Worm (Caenorhabditis elegans) whole organism, dauer: Measurements from ENCODE around the gene E02H4.6.

Experiments used
- unc-62 ChIP-seq: sonication (generic microtip); optimal IDR thresholded peaks from 2 replicates; lab custom pipeline; 2017; ENCODE audit warnings: missing biosample characterization, missing genetic modification reagents, missing genetic modification characterization

Gene E02H4.6

ce11 chrX:14252042-14252441, at the start of gene E02H4.6:
TSS of gene E02H4.6 (minus strand) at chrX:14252142.
- TF ChIP-seq unc-62 (GFP tag; lab: Kevin White, UChicago): no peak

DNA sequence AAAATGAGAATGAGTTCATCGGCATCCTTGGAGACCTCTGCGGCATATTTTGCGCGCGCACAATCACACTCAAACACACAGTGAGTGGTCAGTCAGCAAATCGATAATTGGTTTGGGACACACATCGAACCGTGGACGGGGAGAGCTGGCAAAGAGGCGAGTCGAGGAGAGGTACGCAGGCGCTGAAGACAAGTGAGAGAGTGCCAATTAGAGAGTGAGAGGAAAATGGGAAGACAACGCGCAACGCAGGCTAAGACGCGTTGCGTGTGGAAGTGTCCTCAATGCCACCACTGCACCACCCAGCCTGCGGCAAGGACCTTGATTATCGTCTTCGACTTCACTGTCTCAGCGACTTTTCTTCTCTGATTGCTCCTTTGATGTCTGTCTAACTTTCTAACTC, 45.3 kb upstream of the E02H4.6 start:
- TF ChIP-seq unc-62 (GFP tag; lab: Kevin White, UChicago): no peak

ce11 chrX:14296559-14296958, 44.6 kb upstream of the E02H4.6 start, which contains the start of gene madd-3:
TSS of gene madd-3 (minus strand) at chrX:14296659.
- no peak for TF ChIP-seq unc-62 (GFP tag; lab: Kevin White, UChicago)

DNA sequence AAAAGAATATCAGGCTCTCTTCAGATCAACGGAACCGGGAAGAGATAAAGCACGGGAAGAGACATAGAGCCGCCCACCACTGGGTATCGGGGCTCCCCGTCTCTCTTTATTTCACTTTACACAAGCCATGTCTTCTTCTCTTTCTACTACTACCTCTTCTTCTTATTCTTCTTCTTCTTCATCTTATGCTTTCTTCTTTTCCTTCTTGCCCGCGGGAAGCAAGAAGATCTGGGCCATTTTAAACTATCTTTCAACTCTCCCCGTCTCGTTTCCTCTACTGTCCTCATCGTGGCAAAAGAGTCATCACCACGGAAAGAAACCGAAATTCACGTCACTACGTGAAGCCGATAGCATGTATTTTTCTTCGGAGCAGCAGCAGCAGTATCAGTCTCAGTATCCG, 40.7 kb upstream of the E02H4.6 start:
- TF ChIP-seq unc-62 (GFP tag; lab: Kevin White, UChicago): no peak

DNA sequence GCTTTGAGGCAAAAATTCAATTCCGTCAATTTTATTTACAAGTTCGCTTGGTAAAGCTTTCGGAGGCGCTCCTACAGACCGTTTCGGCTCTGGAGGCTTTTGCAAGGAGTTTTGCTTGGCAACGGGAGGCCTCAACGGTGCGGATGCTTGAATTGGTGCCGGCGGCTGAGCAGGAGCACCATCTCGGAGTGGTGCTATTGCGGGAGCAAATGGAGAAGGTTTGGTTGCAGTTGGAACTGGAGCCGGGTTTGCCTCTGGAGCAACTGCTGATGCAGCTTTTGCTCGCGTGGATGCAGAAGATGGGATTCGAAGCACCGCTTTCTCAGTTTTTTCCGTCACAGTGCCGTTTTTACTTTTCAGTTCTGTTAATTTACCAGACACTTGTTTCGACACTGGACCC, 38.1 kb upstream of the E02H4.6 start:
- TF ChIP-seq unc-62 (GFP tag; lab: Kevin White, UChicago): no peak

DNA sequence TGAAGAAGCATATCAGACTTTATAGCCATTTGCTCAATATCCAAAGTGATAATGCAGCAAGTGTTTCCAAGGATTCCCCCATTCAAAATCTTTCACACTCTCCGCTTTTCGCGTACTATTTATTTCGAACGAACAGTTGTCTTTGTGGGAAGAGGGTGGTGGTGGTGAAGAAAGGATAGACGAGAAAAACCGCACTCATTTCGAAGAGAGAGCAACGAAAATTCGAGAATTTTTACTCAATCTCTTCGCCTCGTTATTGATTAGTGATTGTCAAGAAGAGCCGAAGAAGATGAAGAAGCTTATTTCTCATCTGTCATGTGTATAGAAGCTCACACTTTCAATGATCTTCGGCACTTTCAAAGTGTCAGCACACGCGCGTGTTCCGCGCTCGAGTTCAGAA, 35.9 kb upstream of the E02H4.6 start:
- no peak for TF ChIP-seq unc-62 (GFP tag; lab: Kevin White, UChicago)

ce11 chrX:14281526-14281925, 29.6 kb upstream of the E02H4.6 start, which contains the start of gene E02H4.2:
TSS of gene E02H4.2 (minus strand) at chrX:14281626.
- no peak for TF ChIP-seq unc-62 (GFP tag; lab: Kevin White, UChicago)

- no peak for TF ChIP-seq unc-62 (GFP tag; lab: Kevin White, UChicago)
These were observed 15.8 kb upstream of the E02H4.6 start, which contains the start of gene del-1 for ce11 chrX:14267781-14268180. TSS of gene del-1 (plus strand) at chrX:14268081.

ce11 chrX:14267170-14267569, 15.2 kb upstream of the E02H4.6 start:
- TF ChIP-seq unc-62 (GFP tag; lab: Kevin White, UChicago): no peak

DNA sequence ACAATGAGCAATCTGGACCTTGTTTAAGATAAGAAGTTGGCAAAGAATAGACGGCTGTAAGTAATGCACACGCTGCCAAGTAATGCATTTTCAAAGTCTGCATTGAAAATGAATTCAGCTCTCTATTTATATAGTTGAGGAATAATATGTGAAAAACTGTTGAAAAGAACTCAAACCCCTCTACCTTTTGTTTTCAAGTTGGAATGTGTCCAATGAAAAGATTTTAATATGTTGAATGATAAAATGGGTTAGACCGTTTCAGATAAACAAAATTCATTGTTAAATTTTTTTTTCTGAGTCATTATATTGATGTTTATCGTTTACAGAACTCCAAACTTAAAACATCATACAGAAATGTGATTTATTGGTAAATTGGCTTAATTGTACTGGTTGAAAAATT, 11.5 kb upstream of the E02H4.6 start, which contains the start of gene E02H4.8:
Gene E02H4.8 (minus strand): TSS at position 101 of the 400 bp plus-strand sequence.
- no peak for TF ChIP-seq unc-62 (GFP tag; lab: Kevin White, UChicago)

ce11 chrX:14257661-14258060, 5.7 kb upstream of the E02H4.6 start, which contains the start of gene E02H4.4:
TSS of gene E02H4.4 (plus strand) at chrX:14257961.
- no peak for TF ChIP-seq unc-62 (GFP tag; lab: Kevin White, UChicago)

- TF ChIP-seq unc-62 (GFP tag; lab: Kevin White, UChicago): no peak
These were observed 4.0 kb upstream of the E02H4.6 start, which contains the start of gene E02H4.7 for ce11 chrX:14255973-14256372. TSS of gene E02H4.7 (plus strand) at chrX:14256273.

DNA sequence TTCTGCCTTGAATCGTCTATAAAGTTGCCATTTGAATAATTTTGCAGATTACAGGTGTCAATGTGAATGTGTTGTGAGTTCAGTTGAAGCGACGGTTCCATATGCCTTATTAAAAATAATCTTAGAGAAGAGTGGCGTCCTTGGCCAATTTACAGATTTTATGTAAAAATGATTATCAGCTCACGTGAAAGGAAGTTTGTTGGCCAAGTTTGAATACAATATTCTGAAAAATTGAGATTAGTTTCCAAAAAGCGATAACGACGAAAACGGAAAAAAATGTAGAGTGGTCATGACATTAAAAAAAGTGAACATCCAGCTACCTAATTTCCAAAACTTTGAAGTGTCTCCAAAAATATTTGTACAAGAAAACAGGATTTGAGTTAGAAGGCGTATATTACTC, 3.1 kb upstream of the E02H4.6 start, which contains the start of gene E02H4.5:
Gene E02H4.5 (minus strand): TSS at position 101 of the 400 bp plus-strand sequence.
- no peak for TF ChIP-seq unc-62 (GFP tag; lab: Kevin White, UChicago)

ce11 chrX:14247436-14248103, 4.4 kb downstream of the E02H4.6 start, which contains the start of gene K04C1.5:
TSS of gene K04C1.5 (plus strand) at chrX:14248053.
- TF ChIP-seq unc-62 (GFP tag; lab: Kevin White, UChicago): no peak

- no peak for TF ChIP-seq unc-62 (GFP tag; lab: Kevin White, UChicago)
These were observed 5.4 kb downstream of the E02H4.6 start, which contains the start of gene mlc-6 for ce11 chrX:14246518-14246917. TSS of gene mlc-6 (minus strand) at chrX:14246618.

DNA sequence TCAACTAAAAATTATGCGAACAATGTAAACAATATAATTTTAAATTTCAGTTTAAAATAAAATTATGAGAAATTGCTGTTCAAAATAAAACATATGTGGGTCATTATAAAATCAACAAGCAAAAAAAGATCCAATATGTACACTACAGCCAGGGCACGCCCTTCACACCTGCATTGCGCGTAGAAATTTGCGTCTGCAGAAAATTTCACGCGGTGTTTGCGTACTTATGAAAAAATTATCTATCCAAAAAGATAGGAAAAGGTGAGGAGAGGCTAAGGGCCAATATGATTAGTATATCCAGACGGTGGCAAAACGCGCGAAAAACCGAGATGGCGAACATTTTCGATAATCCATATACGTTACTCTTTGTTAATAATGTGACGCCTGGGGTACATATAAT, 7.4 kb downstream of the E02H4.6 start:
- TF ChIP-seq unc-62 (GFP tag; lab: Kevin White, UChicago): no peak
